Fruit fly (Drosophila melanogaster): Measurements from ENCODE around the gene Actn.

Actn gene

dm6 chrX:2009453-2010009, 32.6 kb downstream of the Actn start (continued):
- peak; percentile 50 for TF ChIP-seq CG8319 (GFP tag; optimal IDR thresholded peaks at IDR 0.05)
- TF ChIP-seq Sox15 (GFP tag; optimal IDR thresholded peaks at IDR 0.05) = peak; percentile 72
- peak; percentile 38 for TF ChIP-seq fd59A (GFP tag; optimal IDR thresholded peaks at IDR 0.05)
- TF ChIP-seq esn (GFP tag; optimal IDR thresholded peaks at IDR 0.05) = peak; percentile 83
- TF ChIP-seq CG15336 (GFP tag; IDR thresholded peaks at IDR 0.05) = peak; percentile 52
- TF ChIP-seq Lpt (GFP tag; optimal IDR thresholded peaks at IDR 0.05) = peak; percentile 53
- peak; percentile 90 for TF ChIP-seq Eip78C (GFP tag)
- no peak for TF ChIP-seq CG6808 (GFP tag; optimal IDR thresholded peaks at IDR 0.05)
- peak; percentile 64 for TF ChIP-seq eg (GFP tag; IDR thresholded peaks at IDR 0.05)
- peak; percentile 70 for TF ChIP-seq OdsH (GFP tag; optimal IDR thresholded peaks at IDR 0.05)
- no peak for TF ChIP-seq fd85E (GFP tag; optimal IDR thresholded peaks at IDR 0.05)
- peak; percentile 79 for TF ChIP-seq net (GFP tag; optimal IDR thresholded peaks at IDR 0.05)
- peak; percentile 82 for TF ChIP-seq pdm3 (GFP tag; optimal IDR thresholded peaks at IDR 0.05)
- TF ChIP-seq Hr38 (GFP tag; optimal IDR thresholded peaks at IDR 0.05) = no peak
- peak; percentile 56 for TF ChIP-seq CG11902 (GFP tag; optimal IDR thresholded peaks at IDR 0.05)
- peak; percentile 68 for TF ChIP-seq Eip75B (GFP tag; optimal IDR thresholded peaks at IDR 0.05)
- peak; percentile 65 for TF ChIP-seq acj6 (GFP tag; optimal IDR thresholded peaks at IDR 0.05)
- peak; percentile 60 for TF ChIP-seq dac (GFP tag; optimal IDR thresholded peaks at IDR 0.05)
- peak; percentile 59; the same call in 2 of the 3 replicates for TF ChIP-seq CG8119 (GFP tag; IDR thresholded peaks at IDR 0.05)
- TF ChIP-seq Met (GFP tag; optimal IDR thresholded peaks at IDR 0.05) = peak; percentile 68
- peak; percentile 63 for TF ChIP-seq CG10669 (GFP tag; optimal IDR thresholded peaks at IDR 0.05)
- peak; percentile 41; the same call in 1 of the 2 replicates for TF ChIP-seq Gug (GFP tag; IDR thresholded peaks at IDR 0.05)
- TF ChIP-seq Eip93F (GFP tag; optimal IDR thresholded peaks at IDR 0.05) = peak; percentile 74
- peak; percentile 7 for TF ChIP-seq CG7368 (GFP tag; optimal IDR thresholded peaks at IDR 0.05)
- TF ChIP-seq Smox (GFP tag; optimal IDR thresholded peaks at IDR 0.05) = peak; percentile 75
- TF ChIP-seq CG9139 (GFP tag; optimal IDR thresholded peaks at IDR 0.05) = no peak
- TF ChIP-seq Sox102F (GFP tag; optimal IDR thresholded peaks at IDR 0.05) = peak; percentile 67
- peak; percentile 63 for TF ChIP-seq CG11762 (GFP tag; optimal IDR thresholded peaks at IDR 0.05; ENCODE audit: insufficient read depth)
- peak; percentile 42 for TF ChIP-seq Blimp-1 (GFP tag; optimal IDR thresholded peaks at IDR 0.05)
- TF ChIP-seq CG6276 (GFP tag; optimal IDR thresholded peaks at IDR 0.05) = peak; percentile 67
- peak; percentile 49 for TF ChIP-seq cyc (GFP tag; optimal IDR thresholded peaks at IDR 0.05)
- TF ChIP-seq CG8632 (GFP tag; optimal IDR thresholded peaks at IDR 0.05) = peak; percentile 64

DNA sequence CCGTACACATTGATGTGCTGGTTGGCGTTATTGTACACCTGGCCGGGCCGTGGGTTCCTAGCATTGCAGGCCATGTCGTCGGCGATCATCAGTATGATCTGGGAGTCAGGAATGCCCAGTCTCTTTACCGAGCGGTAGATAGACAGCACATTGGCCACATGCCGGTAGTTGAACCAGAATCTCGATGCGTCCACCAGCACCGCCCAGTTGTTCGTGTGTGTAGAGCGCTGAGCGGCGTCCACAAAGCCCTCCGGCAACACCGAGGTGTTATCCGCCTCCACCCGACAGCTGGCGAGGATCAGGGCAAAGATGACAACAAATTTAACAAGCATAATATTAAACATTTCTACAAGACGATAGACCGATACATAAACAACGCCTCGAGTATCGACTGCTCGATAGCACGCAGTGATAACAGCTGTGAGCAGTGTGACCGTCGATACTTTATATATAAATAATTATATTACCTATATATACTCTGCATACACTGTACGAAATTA, 33.1 kb downstream of the Actn start, which contains the start of gene PIG-K:
PIG-K (minus strand) TSS at position 412 of the 500 bp plus-strand sequence.
- TF ChIP-seq CG8632 (GFP tag; optimal IDR thresholded peaks at IDR 0.05) (no peak), esn (GFP tag; optimal IDR thresholded peaks at IDR 0.05) (no peak), topi (GFP tag; optimal IDR thresholded peaks at IDR 0.05) (no peak), CG34406 (GFP tag; optimal IDR thresholded peaks at IDR 0.05) (no peak), Gug (GFP tag; IDR thresholded peaks at IDR 0.05) (no peak), ss (GFP tag; optimal IDR thresholded peaks at IDR 0.05) (no peak), Ets21C (GFP tag; optimal IDR thresholded peaks at IDR 0.05) (no peak), Eip75B (GFP tag; optimal IDR thresholded peaks at IDR 0.05) (no peak), dac (GFP tag; optimal IDR thresholded peaks at IDR 0.05) (no peak), Sox102F (GFP tag; optimal IDR thresholded peaks at IDR 0.05) (no peak), net (GFP tag; optimal IDR thresholded peaks at IDR 0.05) (no peak), CG11762 (GFP tag; optimal IDR thresholded peaks at IDR 0.05; ENCODE audit: insufficient read depth) (no peak), fkh (GFP tag; optimal IDR thresholded peaks at IDR 0.05) (no peak), CG6854 (GFP tag; optimal IDR thresholded peaks at IDR 0.05) (no peak), CG7368 (GFP tag; optimal IDR thresholded peaks at IDR 0.05) (no peak), CG6163 (GFP tag; IDR thresholded peaks at IDR 0.05) (no peak)
